Worm (Caenorhabditis elegans) whole organism, L1 larva: ENCODE results near the gene clec-214.

Source experiments
- C04F5.9 ChIP-seq: sonication (generic microtip); optimal IDR thresholded peaks from 2 replicates; lab custom pipeline; 2016; ENCODE audit warnings: missing genetic modification characterization, missing compliant biosample characterization
- C16A3.4 ChIP-seq: fragments of 150-350 bp; optimal IDR thresholded peaks from 2 replicates; lab custom pipeline; 2014; ENCODE audit warnings: missing biosample characterization, missing genetic modification characterization
- F16B12.6 ChIP-seq: fragments of 150-350 bp; optimal IDR thresholded peaks from 2 replicates; lab custom pipeline; 2014; ENCODE audit warnings: missing biosample characterization, missing genetic modification characterization
- aha-1 ChIP-seq: fragments of 150-350 bp; optimal IDR thresholded peaks from 2 replicates; lab custom pipeline; 2014; ENCODE audit warnings: missing biosample characterization, missing genetic modification characterization
- alr-1 ChIP-seq: fragments of 200-800 bp; sonication (Bioruptor generic); optimal IDR thresholded peaks from 2 replicates; lab custom pipeline; 2018; ENCODE audit warnings: borderline replicate concordance, mild to moderate bottlenecking, missing genetic modification characterization, missing compliant biosample characterization
- ama-1 ChIP-seq: fragments of 150-350 bp; optimal IDR thresholded peaks from 2 replicates; lab custom pipeline; 2014
- blmp-1 ChIP-seq: fragments of 150-350 bp; optimal IDR thresholded peaks from 2 replicates; lab custom pipeline; 2014; ENCODE audit warnings: missing biosample characterization, missing genetic modification characterization
- ceh-63 ChIP-seq: fragments of 200-800 bp; sonication (Bioruptor generic); optimal IDR thresholded peaks from 2 replicates; lab custom pipeline; 2018; ENCODE audit warnings: mild to moderate bottlenecking, missing genetic modification characterization, missing compliant biosample characterization
- ceh-8 ChIP-seq: fragments of 200-800 bp; sonication (Bioruptor generic); optimal IDR thresholded peaks from 2 replicates; lab custom pipeline; 2018; ENCODE audit warnings: mild to moderate bottlenecking, missing genetic modification characterization, moderate library complexity, missing compliant biosample characterization
- ceh-82 ChIP-seq, 3 experiments: fragments of 150-350 bp in 1 of 3; sonication (generic microtip) in 2 of 3; optimal IDR thresholded peaks; 2 replicates each; lab custom pipeline; 2014 to 2017; ENCODE audit warnings: missing biosample characterization in 3 of 3, missing genetic modification characterization in 3 of 3
- ceh-88 ChIP-seq: fragments of 200-800 bp; sonication (Bioruptor generic); IDR thresholded peaks from 2 replicates; pipeline ENCODE4 v1.3.6; 2022; ENCODE audit warnings: missing genetic modification characterization, missing compliant biosample characterization
- ceh-90 ChIP-seq: sonication (generic microtip); optimal IDR thresholded peaks from 2 replicates; lab custom pipeline; 2016; ENCODE audit warnings: missing genetic modification characterization, missing compliant biosample characterization
- ces-1 ChIP-seq: fragments of 150-350 bp; optimal IDR thresholded peaks from 2 replicates; lab custom pipeline; 2014; ENCODE audit warnings: missing biosample characterization, missing genetic modification reagents, missing genetic modification characterization
- efl-3 ChIP-seq: fragments of 200-800 bp; sonication (Bioruptor generic); optimal IDR thresholded peaks from 2 replicates; lab custom pipeline; 2018; ENCODE audit warnings: mild to moderate bottlenecking, missing genetic modification characterization, missing compliant biosample characterization
- egl-13 ChIP-seq: sonication (generic microtip); optimal IDR thresholded peaks from 2 replicates; lab custom pipeline; 2016; ENCODE audit warnings: missing genotype, missing genetic modification reagents, missing genetic modification characterization, missing compliant biosample characterization
- egl-27 ChIP-seq, 2 experiments: fragments of 150-350 bp in 1 of 2; sonication (generic microtip); optimal IDR thresholded peaks; 3 replicates each; lab custom pipeline; 2017 to 2018; ENCODE audit warnings: missing biosample characterization in 2 of 2, missing genetic modification characterization in 2 of 2, missing genetic modification reagents in 2 of 2
- elt-3 ChIP-seq, 6 experiments: fragments of 150-350 bp in 1 of 6; sonication (generic microtip); optimal IDR thresholded peaks; 2 replicates each; lab custom pipeline; 2017 to 2018; ENCODE audit warnings: missing biosample characterization in 6 of 6, missing genetic modification characterization in 6 of 6, inconsistent platforms in 1 of 6
- fkh-10 ChIP-seq: sonication (generic microtip); optimal IDR thresholded peaks from 2 replicates; lab custom pipeline; 2017; ENCODE audit warnings: missing biosample characterization, missing genetic modification reagents, missing genetic modification characterization
- fkh-4 ChIP-seq: sonication (generic microtip); optimal IDR thresholded peaks from 2 replicates; lab custom pipeline; 2016; ENCODE audit warnings: missing compliant biosample characterization, missing genetic modification characterization, borderline replicate concordance
- fkh-8 ChIP-seq: sonication (generic microtip); optimal IDR thresholded peaks from 2 replicates; lab custom pipeline; 2016; ENCODE audit warnings: mild to moderate bottlenecking, missing genetic modification characterization, missing compliant biosample characterization
- fos-1 ChIP-seq: fragments of 150-350 bp; optimal IDR thresholded peaks from 2 replicates; lab custom pipeline; 2014; ENCODE audit warnings: missing biosample characterization, missing genetic modification characterization
- grh-1 ChIP-seq: fragments of 200-800 bp; sonication (Bioruptor generic); IDR thresholded peaks from 2 replicates; pipeline ENCODE4 v1.3.6; 2022; ENCODE audit warnings: missing genetic modification reagents, missing genetic modification characterization, missing compliant biosample characterization
- hpl-2 ChIP-seq: fragments of 150-350 bp; optimal IDR thresholded peaks from 2 replicates; lab custom pipeline; 2014; ENCODE audit warnings: missing biosample characterization, missing genetic modification reagents, missing genetic modification characterization
- irx-1 ChIP-seq: sonication (generic microtip); optimal IDR thresholded peaks from 2 replicates; lab custom pipeline; 2016; ENCODE audit warnings: missing genetic modification characterization, missing compliant biosample characterization
- lin-13 ChIP-seq: fragments of 150-350 bp; optimal IDR thresholded peaks from 2 replicates; lab custom pipeline; 2014; ENCODE audit warnings: missing biosample characterization, missing genetic modification reagents, missing genetic modification characterization
- lin-14 ChIP-seq: fragments of 200-800 bp; sonication (Bioruptor generic); optimal IDR thresholded peaks from 2 replicates; lab custom pipeline; 2018; ENCODE audit warnings: mild to moderate bottlenecking, missing genetic modification characterization, moderate library complexity, missing compliant biosample characterization
- lin-35 ChIP-seq, 2 experiments: fragments of 150-350 bp; optimal IDR thresholded peaks; 2 replicates each; lab custom pipeline; 2014; ENCODE audit warnings: missing biosample characterization in 2 of 2, missing genetic modification characterization in 2 of 2, missing genetic modification reagents in 2 of 2
- lir-3 ChIP-seq: sonication (generic microtip); optimal IDR thresholded peaks from 2 replicates; lab custom pipeline; 2016; ENCODE audit warnings: mild to moderate bottlenecking, missing genetic modification characterization, moderate library complexity, missing compliant biosample characterization; ENCODE audit not compliant: poor library complexity
- lsy-2 ChIP-seq, 2 experiments: fragments of 150-350 bp; optimal IDR thresholded peaks; 2 replicates each; lab custom pipeline; 2014; ENCODE audit warnings: missing biosample characterization in 2 of 2, missing genetic modification characterization in 2 of 2
- mab-9 ChIP-seq: fragments of 200-800 bp; sonication (Bioruptor generic); IDR thresholded peaks from 2 replicates; pipeline ENCODE4 v1.3.6; 2022; ENCODE audit warnings: missing genetic modification reagents, missing genetic modification characterization, missing compliant biosample characterization
- mdl-1 ChIP-seq, 2 experiments: fragments of 150-350 bp; optimal IDR thresholded peaks; 2 replicates each; lab custom pipeline; 2014 to 2017; ENCODE audit warnings: missing biosample characterization in 2 of 2, missing genetic modification characterization in 2 of 2, inconsistent platforms in 1 of 2
- nhr-11 ChIP-seq: fragments of 150-350 bp; optimal IDR thresholded peaks from 2 replicates; lab custom pipeline; 2014; ENCODE audit warnings: missing biosample characterization, missing genetic modification characterization
- nhr-19 ChIP-seq: fragments of 200-800 bp; sonication (Bioruptor generic); conservative IDR thresholded peaks from 2 replicates; pipeline ENCODE4 v1.3.6; 2022; ENCODE audit warnings: missing genetic modification characterization, missing compliant biosample characterization
- nhr-28 ChIP-seq: fragments of 150-350 bp; optimal IDR thresholded peaks from 2 replicates; lab custom pipeline; 2014; ENCODE audit warnings: missing biosample characterization, missing genetic modification characterization
- nhr-47 ChIP-seq: sonication (generic microtip); optimal IDR thresholded peaks from 2 replicates; lab custom pipeline; 2016; ENCODE audit warnings: mild to moderate bottlenecking, missing genetic modification characterization, moderate library complexity, missing compliant biosample characterization
- nhr-76 ChIP-seq: sonication (generic microtip); optimal IDR thresholded peaks from 2 replicates; lab custom pipeline; 2017; ENCODE audit warnings: missing biosample characterization, missing genetic modification characterization
- nhr-77 ChIP-seq: fragments of 150-350 bp; optimal IDR thresholded peaks from 2 replicates; lab custom pipeline; 2014; ENCODE audit warnings: missing biosample characterization, missing genetic modification characterization
- nhr-84 ChIP-seq: sonication (generic microtip); optimal IDR thresholded peaks from 2 replicates; lab custom pipeline; 2017; ENCODE audit warnings: missing biosample characterization, missing genetic modification characterization
- nhr-90 ChIP-seq: sonication (generic microtip); optimal IDR thresholded peaks from 2 replicates; lab custom pipeline; 2016; ENCODE audit warnings: mild to moderate bottlenecking, missing genetic modification characterization, missing compliant biosample characterization; ENCODE audit not compliant: poor library complexity
- pag-3 ChIP-seq: sonication (generic microtip); optimal IDR thresholded peaks from 2 replicates; lab custom pipeline; 2017; ENCODE audit warnings: missing genetic modification characterization, mild to moderate bottlenecking, missing compliant biosample characterization, antibody characterized with exemption, borderline replicate concordance; ENCODE audit not compliant: insufficient read depth
- pqm-1 ChIP-seq: sonication (generic microtip); optimal IDR thresholded peaks from 3 replicates; lab custom pipeline; 2017; ENCODE audit warnings: missing biosample characterization, missing genetic modification characterization
- skn-1 ChIP-seq: fragments of 150-350 bp; optimal IDR thresholded peaks from 2 replicates; lab custom pipeline; 2014; ENCODE audit warnings: missing biosample characterization, missing genetic modification characterization
- snpc-4 ChIP-seq: fragments of 150-350 bp; optimal IDR thresholded peaks from 2 replicates; lab custom pipeline; 2014; ENCODE audit warnings: missing biosample characterization, missing genetic modification characterization
- sox-4 ChIP-seq: sonication (generic microtip); optimal IDR thresholded peaks from 2 replicates; lab custom pipeline; 2016; ENCODE audit warnings: missing genetic modification characterization, missing compliant biosample characterization
- swsn-7 ChIP-seq: sonication (generic microtip); optimal IDR thresholded peaks from 2 replicates; lab custom pipeline; 2016; ENCODE audit warnings: missing genetic modification characterization, missing compliant biosample characterization
- tbx-2 ChIP-seq: sonication (generic microtip); optimal IDR thresholded peaks from 2 replicates; lab custom pipeline; 2016; ENCODE audit warnings: missing genetic modification characterization, missing compliant biosample characterization
- unc-30 ChIP-seq: sonication (generic microtip); optimal IDR thresholded peaks from 2 replicates; lab custom pipeline; 2017; ENCODE audit warnings: missing biosample characterization, missing genetic modification characterization
- unc-62 ChIP-seq: fragments of 150-350 bp; optimal IDR thresholded peaks from 2 replicates; lab custom pipeline; 2014; ENCODE audit warnings: missing biosample characterization, missing genetic modification reagents, missing genetic modification characterization
- unc-86 ChIP-seq: sonication (generic microtip); optimal IDR thresholded peaks from 2 replicates; lab custom pipeline; 2016; ENCODE audit warnings: missing genetic modification characterization, missing compliant biosample characterization
- vab-15 ChIP-seq: sonication (generic microtip); optimal IDR thresholded peaks from 2 replicates; lab custom pipeline; 2017; ENCODE audit warnings: missing genotype, mild to moderate bottlenecking, missing genetic modification characterization, missing compliant biosample characterization
- zag-1 ChIP-seq: fragments of 150-350 bp; optimal IDR thresholded peaks from 2 replicates; lab custom pipeline; 2014; ENCODE audit warnings: missing biosample characterization, missing genetic modification characterization
- zip-4 ChIP-seq: fragments of 200-800 bp; sonication (Bioruptor generic); optimal IDR thresholded peaks from 2 replicates; lab custom pipeline; 2018; ENCODE audit warnings: mild to moderate bottlenecking, missing genetic modification characterization, moderate library complexity, missing compliant biosample characterization
- ztf-4 ChIP-seq: fragments of 150-350 bp; optimal IDR thresholded peaks from 2 replicates; lab custom pipeline; 2014; ENCODE audit warnings: missing biosample characterization, missing genetic modification characterization

The clec-214 gene

ce11 chrV:7575563-7575962 is 34.6 kb upstream of the clec-214 start, which contains the start of the genes snu-66 and ints-9:
TSS of gene snu-66 (minus strand) at chrV:7575670.
TSS of gene ints-9 (plus strand) at chrV:7575802.
- TF ChIP-seq unc-86 (tag; lab: Kevin White, UChicago) (peak; percentile 53), tbx-2 (tag; lab: Kevin White, UChicago) (peak; percentile 72), lin-14 (GFP tag; lab: Kevin White, UChicago) (peak; percentile 66), fkh-8 (tag; lab: Kevin White, UChicago) (peak; percentile 33), snpc-4 (tag; lab: Kevin White, UChicago) (peak; percentile 41), lir-3 (tag; lab: Kevin White, UChicago) (peak; percentile 18), vab-15 (no peak), C16A3.4 (tag; lab: Kevin White, UChicago) (peak; percentile 74), ceh-88 (no peak), fos-1 (peak; percentile 34), lin-35 (GFP tag; optimal IDR thresholded peaks at IDR 0.05; lab: Kevin White, UChicago) (peak; percentile 75 to 85), ceh-90 (tag; lab: Kevin White, UChicago) (no peak), swsn-7 (tag; lab: Kevin White, UChicago) (peak; percentile 80), F16B12.6 (tag; lab: Kevin White, UChicago) (peak; percentile 36), nhr-47 (tag; lab: Kevin White, UChicago) (peak; percentile 81), irx-1 (tag; lab: Kevin White, UChicago) (peak; percentile 46), nhr-19 (GFP tag; lab: Robert Waterston, UW) (peak; percentile 70), ces-1 (no peak), nhr-77 (peak; percentile 10), nhr-11 (no peak), alr-1 (tag; lab: Kevin White, UChicago) (no peak), zip-4 (GFP tag; lab: Kevin White, UChicago) (no peak), unc-62 (GFP tag; lab: Kevin White, UChicago) (no peak), fkh-4 (tag; lab: Kevin White, UChicago) (no peak), mab-9 (GFP tag; lab: Robert Waterston, UW) (no peak), zag-1 (no peak), aha-1 (tag; lab: Kevin White, UChicago) (no peak), pqm-1 (tag; lab: Kevin White, UChicago) (no peak), skn-1 (tag; lab: Kevin White, UChicago) (peak; percentile 54), fkh-10 (GFP tag; lab: Kevin White, UChicago) (no peak), egl-27 (tag; optimal IDR thresholded peaks at IDR 0.05; lab: Kevin White, UChicago) (no peak), nhr-28 (tag; lab: Kevin White, UChicago) (no peak), nhr-84 (tag; lab: Kevin White, UChicago) (no peak), ceh-82 (tag; optimal IDR thresholded peaks at IDR 0.05; lab: Kevin White, UChicago) (peak; percentile 66 to 81 (median 67)), sox-4 (no peak), blmp-1 (tag; lab: Kevin White, UChicago) (peak; percentile 66), pag-3 (no peak), C04F5.9 (tag; lab: Kevin White, UChicago) (no peak), lin-13 (GFP tag; lab: Kevin White, UChicago) (peak; percentile 57), lsy-2 (tag; optimal IDR thresholded peaks at IDR 0.05; lab: Kevin White, UChicago) (peak; percentile 79 to 80), ceh-8 (GFP tag; lab: Kevin White, UChicago) (peak; percentile 27), nhr-90 (tag; lab: Kevin White, UChicago) (peak; percentile 76), unc-30 (tag; lab: Kevin White, UChicago) (no peak), hpl-2 (GFP tag; lab: Kevin White, UChicago) (no peak), egl-13 (tag; lab: Kevin White, UChicago) (no peak), nhr-76 (no peak), grh-1 (GFP tag; lab: Robert Waterston, UW) (peak; percentile 64), ztf-4 (tag; lab: Kevin White, UChicago) (no peak), mdl-1 (tag; optimal IDR thresholded peaks at IDR 0.05; lab: Kevin White, UChicago) (peak in 1 of 2 experiments; percentile 41), elt-3 (tag; optimal IDR thresholded peaks at IDR 0.05; lab: Kevin White, UChicago) (peak in 2 of 6 experiments; percentile 23 to 35), efl-3 (GFP tag; lab: Kevin White, UChicago) (no peak), ceh-63 (GFP tag; lab: Kevin White, UChicago) (no peak), ama-1 (lab: Kevin White, UChicago) (peak; percentile 29)
